Worm (Caenorhabditis elegans) whole organism, L3 larva: Measurements from ENCODE around the gene C06B3.1.

Experiments
- aly-2 ChIP-seq: fragments of 150-350 bp; optimal IDR thresholded peaks from 2 replicates; lab custom pipeline; 2014; ENCODE audit warnings: missing biosample characterization, missing genetic modification characterization
- ama-1 ChIP-seq: fragments of 150-350 bp; optimal IDR thresholded peaks from 2 replicates; lab custom pipeline; 2018
- nhr-11 ChIP-seq: fragments of 150-350 bp; optimal IDR thresholded peaks from 2 replicates; lab custom pipeline; 2014; ENCODE audit warnings: missing biosample characterization, missing genetic modification characterization
- nhr-77 ChIP-seq: fragments of 150-350 bp; optimal IDR thresholded peaks from 2 replicates; lab custom pipeline; 2014; ENCODE audit warnings: missing biosample characterization, missing genetic modification characterization

DNA sequence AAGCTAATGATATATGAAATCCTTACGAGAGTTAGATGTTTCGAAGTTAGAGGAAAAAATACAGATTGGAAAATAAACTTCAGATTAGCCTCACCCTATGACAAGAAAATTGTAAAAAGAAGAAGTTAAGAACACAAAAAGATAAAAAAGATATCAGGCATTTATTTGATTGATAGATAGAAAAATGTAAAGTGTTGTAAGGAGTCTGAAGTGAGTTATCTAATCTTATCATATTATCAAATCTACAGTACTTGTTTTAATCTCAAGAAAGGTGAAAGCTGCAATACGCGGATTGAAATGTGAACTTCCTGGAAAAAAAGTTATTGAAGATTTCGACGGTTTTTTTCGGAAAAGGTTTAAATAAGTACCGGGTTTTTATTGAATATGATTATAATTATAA is 32.8 kb downstream of the C06B3.1 start:
- TF ChIP-seq ama-1, result no peak
- TF ChIP-seq aly-2 (tag; lab: Kevin White, UChicago), result no peak
- no peak for TF ChIP-seq nhr-77 (tag; lab: Kevin White, UChicago)
- TF ChIP-seq nhr-11 (tag; lab: Kevin White, UChicago), result no peak
